Worm (Caenorhabditis elegans) whole organism, L4/young adult: ENCODE results near the gene Y69A2AR.50.

Experiments used
- W03F9.2 ChIP-seq: fragments of 150-350 bp; optimal IDR thresholded peaks from 2 replicates; lab custom pipeline; 2014; ENCODE audit warnings: missing biosample characterization, missing genetic modification characterization
- dao-5 ChIP-seq: sonication (generic microtip); optimal IDR thresholded peaks from 2 replicates; lab custom pipeline; 2016; ENCODE audit warnings: missing genotype, missing genetic modification characterization, moderate library complexity, missing compliant biosample characterization
- him-1 ChIP-seq: sonication (generic microtip); optimal IDR thresholded peaks from 2 replicates; lab custom pipeline; 2016; ENCODE audit warnings: missing genotype, missing genetic modification reagents, missing genetic modification characterization, missing compliant biosample characterization

ce11 chrIV:2526836-2527235 lies 35.3 kb upstream of the Y69A2AR.50 start:
- TF ChIP-seq dao-5 (no peak), W03F9.2 (tag; lab: Kevin White, UChicago) (no peak), him-1 (tag; lab: Kevin White, UChicago) (no peak)
